Worm (Caenorhabditis elegans) whole organism, L4 larva: Measurements from ENCODE around the gene F58H1.2.
A peak's percentile ranks its signal among the peaks of the same experiment; 100 is the strongest.

Experiments used
- D1046.2 ChIP-seq: fragments of 200-800 bp; sonication (Bioruptor generic); IDR thresholded peaks from 2 replicates; pipeline ENCODE4 v1.3.6; 2022; ENCODE audit warnings: missing genetic modification characterization, missing compliant biosample characterization
- F49E8.2 ChIP-seq: sonication (generic microtip); optimal IDR thresholded peaks from 2 replicates; lab custom pipeline; 2016; ENCODE audit warnings: missing compliant biosample characterization, mild to moderate bottlenecking, missing genetic modification characterization, borderline replicate concordance
- R02D3.7 ChIP-seq: fragments of 150-350 bp; sonication (generic microtip); optimal IDR thresholded peaks from 3 replicates; lab custom pipeline; 2014; ENCODE audit warnings: missing biosample characterization, missing genetic modification characterization
- T20F7.1 ChIP-seq: fragments of 200-800 bp; sonication (Bioruptor generic); optimal IDR thresholded peaks from 2 replicates; lab custom pipeline; 2018; ENCODE audit warnings: mild to moderate bottlenecking, missing genetic modification characterization, missing compliant biosample characterization
- Y5F2A.4 ChIP-seq: fragments of 200-800 bp; sonication (Bioruptor generic); optimal IDR thresholded peaks from 2 replicates; lab custom pipeline; 2018; ENCODE audit warnings: mild to moderate bottlenecking, missing genetic modification characterization, missing compliant biosample characterization
- ama-1 ChIP-seq: fragments of 150-350 bp; optimal IDR thresholded peaks from 2 replicates; lab custom pipeline; 2014; ENCODE audit warnings: inconsistent platforms, mixed read lengths
- arid-1 ChIP-seq: fragments of 200-800 bp; sonication (Bioruptor generic); conservative IDR thresholded peaks from 2 replicates; pipeline ENCODE4 v1.3.6; 2022; ENCODE audit warnings: missing genetic modification reagents, missing genetic modification characterization, missing compliant biosample characterization
- ceh-20 ChIP-seq: fragments of 200-800 bp; sonication (Bioruptor generic); IDR thresholded peaks from 2 replicates; pipeline ENCODE4 v1.3.6; 2022; ENCODE audit warnings: missing genetic modification reagents, missing genetic modification characterization, missing compliant biosample characterization
- ceh-28 ChIP-seq: fragments of 150-350 bp; optimal IDR thresholded peaks from 2 replicates; lab custom pipeline; 2014; ENCODE audit warnings: missing biosample characterization, missing genetic modification reagents, missing genetic modification characterization
- ceh-62 ChIP-seq: sonication (generic microtip); optimal IDR thresholded peaks from 2 replicates; lab custom pipeline; 2017; ENCODE audit warnings: missing biosample characterization, missing genetic modification characterization
- ctbp-1 ChIP-seq: fragments of 200-800 bp; sonication (Bioruptor generic); IDR thresholded peaks from 2 replicates; pipeline ENCODE4 v1.3.6; 2022; ENCODE audit warnings: missing genetic modification reagents, missing genetic modification characterization, missing compliant biosample characterization
- daf-12 ChIP-seq: fragments of 150-350 bp; optimal IDR thresholded peaks from 2 replicates; lab custom pipeline; 2014; ENCODE audit warnings: missing biosample characterization, missing genetic modification reagents, missing genetic modification characterization
- daf-16 ChIP-seq, 3 experiments: sonication (generic microtip); optimal IDR thresholded peaks; 2 replicates each; lab custom pipeline; 2016 to 2017; ENCODE audit warnings: missing genetic modification characterization in 3 of 3, missing genetic modification reagents in 3 of 3, mild to moderate bottlenecking in 2 of 3, missing compliant biosample characterization in 2 of 3, missing biosample characterization in 1 of 3, moderate library complexity in 1 of 3
- dmd-9 ChIP-seq: fragments of 200-800 bp; sonication (Bioruptor generic); IDR thresholded peaks from 2 replicates; pipeline ENCODE4 v1.3.6; 2022; ENCODE audit warnings: missing genetic modification reagents, missing genetic modification characterization, missing compliant biosample characterization
- dpl-1 ChIP-seq: fragments of 150-350 bp; optimal IDR thresholded peaks from 2 replicates; lab custom pipeline; 2014; ENCODE audit warnings: missing biosample characterization, missing genetic modification reagents, missing genetic modification characterization
- dve-1 ChIP-seq: sonication (generic microtip); optimal IDR thresholded peaks from 2 replicates; lab custom pipeline; 2017; ENCODE audit warnings: antibody characterized with exemption, mild to moderate bottlenecking, missing genetic modification characterization, missing compliant biosample characterization; ENCODE audit not compliant: insufficient read depth
- egl-27 ChIP-seq: sonication (generic microtip); optimal IDR thresholded peaks from 3 replicates; lab custom pipeline; 2017; ENCODE audit warnings: missing biosample characterization, missing genetic modification reagents, missing genetic modification characterization
- egl-43 ChIP-seq: fragments of 200-800 bp; sonication (Bioruptor generic); IDR thresholded peaks from 2 replicates; pipeline ENCODE4 v1.3.6; 2022; ENCODE audit warnings: missing genetic modification reagents, missing genetic modification characterization, missing compliant biosample characterization
- fkh-10 ChIP-seq: fragments of 150-350 bp; optimal IDR thresholded peaks from 2 replicates; lab custom pipeline; 2014; ENCODE audit warnings: missing biosample characterization, missing genetic modification reagents, missing genetic modification characterization
- hlh-30 ChIP-seq: sonication (generic microtip); optimal IDR thresholded peaks from 2 replicates; lab custom pipeline; 2017; ENCODE audit warnings: antibody characterized with exemption, mild to moderate bottlenecking, missing genetic modification characterization, missing compliant biosample characterization; ENCODE audit not compliant: insufficient read depth
- lin-13 ChIP-seq: fragments of 150-350 bp; optimal IDR thresholded peaks from 2 replicates; lab custom pipeline; 2014; ENCODE audit warnings: missing biosample characterization, missing genetic modification reagents, missing genetic modification characterization
- lin-39 ChIP-seq: fragments of 150-350 bp; optimal IDR thresholded peaks from 2 replicates; lab custom pipeline; 2014; ENCODE audit warnings: missing biosample characterization, missing genetic modification reagents, missing genetic modification characterization
- lir-3 ChIP-seq: sonication (generic microtip); optimal IDR thresholded peaks from 2 replicates; lab custom pipeline; 2016; ENCODE audit warnings: mild to moderate bottlenecking, missing genetic modification characterization, missing compliant biosample characterization
- lsy-2 ChIP-seq, 2 experiments: fragments of 150-350 bp in 1 of 2; sonication (generic microtip) in 1 of 2; optimal IDR thresholded peaks; 2 replicates each; lab custom pipeline; 2014 to 2017; ENCODE audit warnings: missing biosample characterization in 2 of 2, missing genetic modification characterization in 2 of 2
- madf-9 ChIP-seq: fragments of 200-800 bp; sonication (Bioruptor generic); conservative IDR thresholded peaks from 2 replicates; pipeline ENCODE4 v1.3.6; 2022; ENCODE audit warnings: missing genetic modification reagents, missing genetic modification characterization, missing compliant biosample characterization
- mdl-1 ChIP-seq, 2 experiments: fragments of 150-350 bp in 1 of 2; sonication (generic microtip) in 1 of 2; optimal IDR thresholded peaks; 2 replicates each; lab custom pipeline; 2014 to 2017; ENCODE audit warnings: missing biosample characterization in 2 of 2, missing genetic modification characterization in 2 of 2
- mdt-29 ChIP-seq: fragments of 200-800 bp; sonication (Bioruptor generic); IDR thresholded peaks from 2 replicates; pipeline ENCODE4 v1.3.6; 2022; ENCODE audit warnings: missing genetic modification reagents, missing genetic modification characterization, missing compliant biosample characterization
- mep-1 ChIP-seq: fragments of 150-350 bp; sonication (generic microtip); optimal IDR thresholded peaks from 3 replicates; lab custom pipeline; 2014; ENCODE audit warnings: missing biosample characterization, missing genetic modification characterization
- mes-2 ChIP-seq: sonication (generic microtip); optimal IDR thresholded peaks from 2 replicates; lab custom pipeline; 2016; ENCODE audit warnings: missing genotype, mild to moderate bottlenecking, missing genetic modification characterization, missing compliant biosample characterization; ENCODE audit not compliant: poor library complexity, severe bottlenecking
- nhr-10 ChIP-seq: fragments of 150-350 bp; optimal IDR thresholded peaks from 2 replicates; lab custom pipeline; 2014; ENCODE audit warnings: missing biosample characterization, missing genetic modification characterization
- nhr-102 ChIP-seq: sonication (generic microtip); optimal IDR thresholded peaks from 2 replicates; lab custom pipeline; 2016; ENCODE audit warnings: mild to moderate bottlenecking, missing genetic modification characterization, moderate library complexity, missing compliant biosample characterization
- nhr-11 ChIP-seq: fragments of 150-350 bp; optimal IDR thresholded peaks from 2 replicates; lab custom pipeline; 2014; ENCODE audit warnings: missing biosample characterization, missing genetic modification characterization
- nhr-111 ChIP-seq: fragments of 200-800 bp; sonication (Bioruptor generic); optimal IDR thresholded peaks from 2 replicates; lab custom pipeline; 2018; ENCODE audit warnings: mild to moderate bottlenecking, missing genetic modification characterization, missing compliant biosample characterization
- nhr-41 ChIP-seq: fragments of 200-800 bp; sonication (Bioruptor generic); IDR thresholded peaks from 2 replicates; pipeline ENCODE4 v1.3.6; 2022; ENCODE audit warnings: missing genetic modification reagents, missing genetic modification characterization, missing compliant biosample characterization
- nhr-42 ChIP-seq: fragments of 200-800 bp; sonication (Bioruptor generic); IDR thresholded peaks from 2 replicates; pipeline ENCODE4 v1.3.6; 2022; ENCODE audit warnings: missing genetic modification characterization, missing compliant biosample characterization
- nhr-48 ChIP-seq: sonication (generic microtip); optimal IDR thresholded peaks from 2 replicates; lab custom pipeline; 2016; ENCODE audit warnings: mild to moderate bottlenecking, missing genetic modification characterization, missing compliant biosample characterization
- nhr-6 ChIP-seq: fragments of 150-350 bp; optimal IDR thresholded peaks from 2 replicates; lab custom pipeline; 2014; ENCODE audit warnings: missing biosample characterization, missing genetic modification characterization
- nhr-76 ChIP-seq: fragments of 150-350 bp; optimal IDR thresholded peaks from 2 replicates; lab custom pipeline; 2014; ENCODE audit warnings: missing biosample characterization, missing genetic modification characterization
- nhr-77 ChIP-seq: fragments of 150-350 bp; optimal IDR thresholded peaks from 2 replicates; lab custom pipeline; 2014; ENCODE audit warnings: missing biosample characterization, missing genetic modification characterization
- php-3 ChIP-seq: fragments of 200-800 bp; sonication (Bioruptor generic); IDR thresholded peaks from 2 replicates; pipeline ENCODE4 v1.3.6; 2022; ENCODE audit warnings: missing genetic modification reagents, missing genetic modification characterization, missing compliant biosample characterization
- rbr-2 ChIP-seq: sonication (generic microtip); optimal IDR thresholded peaks from 2 replicates; lab custom pipeline; 2016; ENCODE audit warnings: missing genotype, missing genetic modification characterization, missing compliant biosample characterization
- saeg-2 ChIP-seq: fragments of 200-800 bp; sonication (Bioruptor generic); IDR thresholded peaks from 2 replicates; pipeline ENCODE4 v1.3.6; 2022; ENCODE audit warnings: missing genetic modification reagents, missing genetic modification characterization, missing compliant biosample characterization
- set-16 ChIP-seq: fragments of 200-800 bp; sonication (Bioruptor generic); IDR thresholded peaks from 2 replicates; pipeline ENCODE4 v1.3.6; 2022; ENCODE audit warnings: missing genetic modification reagents, missing genetic modification characterization, missing compliant biosample characterization
- skn-1 ChIP-seq: fragments of 150-350 bp; optimal IDR thresholded peaks from 2 replicates; lab custom pipeline; 2014; ENCODE audit warnings: missing biosample characterization, missing genetic modification characterization
- snpc-1.2 ChIP-seq: fragments of 200-800 bp; sonication (Bioruptor generic); IDR thresholded peaks from 2 replicates; pipeline ENCODE4 v1.3.6; 2022; ENCODE audit warnings: missing genetic modification reagents, missing genetic modification characterization, missing compliant biosample characterization
- snpc-4 ChIP-seq: fragments of 150-350 bp; optimal IDR thresholded peaks from 2 replicates; lab custom pipeline; 2014; ENCODE audit warnings: missing biosample characterization, missing genetic modification characterization
- tra-1 ChIP-seq: fragments of 200-800 bp; sonication (Bioruptor generic); IDR thresholded peaks from 2 replicates; pipeline ENCODE4 v1.3.6; 2022; ENCODE audit warnings: missing genetic modification reagents, missing genetic modification characterization, missing compliant biosample characterization
- unc-39 ChIP-seq: sonication (generic microtip); optimal IDR thresholded peaks from 2 replicates; lab custom pipeline; 2017; ENCODE audit warnings: missing biosample characterization, missing genetic modification characterization
- vab-7 ChIP-seq: fragments of 200-800 bp; sonication (Bioruptor generic); IDR thresholded peaks from 2 replicates; pipeline ENCODE4 v1.3.6; 2022; ENCODE audit warnings: missing genetic modification reagents, missing genetic modification characterization, missing compliant biosample characterization
- zfp-3 ChIP-seq: fragments of 200-800 bp; sonication (Bioruptor generic); conservative IDR thresholded peaks from 2 replicates; pipeline ENCODE4 v1.3.6; 2022; ENCODE audit warnings: missing genetic modification reagents, missing genetic modification characterization, missing compliant biosample characterization
- zip-11 ChIP-seq: fragments of 200-800 bp; sonication (Bioruptor generic); IDR thresholded peaks from 2 replicates; pipeline ENCODE4 v1.3.6; 2022; ENCODE audit warnings: missing genetic modification characterization, missing compliant biosample characterization
- ztf-7 ChIP-seq: fragments of 150-350 bp; optimal IDR thresholded peaks from 2 replicates; lab custom pipeline; 2014; ENCODE audit warnings: missing biosample characterization, missing genetic modification characterization

Gene F58H1.2

DNA sequence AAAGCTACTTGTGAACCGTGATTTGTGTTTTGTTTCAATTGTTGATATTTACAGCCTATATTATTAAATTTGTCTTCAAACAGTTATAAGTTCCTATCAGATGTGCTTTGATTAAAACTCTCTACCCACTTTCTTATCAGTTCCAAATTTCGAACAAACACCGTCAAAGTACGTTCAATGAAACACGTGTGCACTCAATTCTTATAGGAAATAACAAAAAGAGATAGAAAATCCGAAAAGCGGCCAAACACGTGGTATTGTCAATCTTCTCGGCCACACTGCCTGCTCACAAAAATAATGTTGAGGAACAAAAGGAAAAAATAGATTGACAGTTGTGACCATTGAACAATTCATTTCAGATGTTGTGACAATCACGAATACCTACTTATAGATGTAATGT lies 43.0 kb upstream of the F58H1.2 start (continued):
- TF ChIP-seq fkh-10 (GFP tag; lab: Kevin White, UChicago): no peak
- TF ChIP-seq mdt-29 (GFP tag; lab: Robert Waterston, UW): peak; percentile 75; the same call in 1 of the 2 replicates
- no peak for TF ChIP-seq arid-1
- no peak for TF ChIP-seq D1046.2 (GFP tag; lab: Robert Waterston, UW)
- TF ChIP-seq nhr-42 (GFP tag; lab: Robert Waterston, UW): no peak
- TF ChIP-seq egl-43 (GFP tag; lab: Robert Waterston, UW): no peak
- TF ChIP-seq ama-1 (lab: Kevin White, UChicago): no peak
- TF ChIP-seq set-16 (GFP tag; lab: Robert Waterston, UW): no peak
- TF ChIP-seq lin-39 (tag; lab: Kevin White, UChicago): no peak
- no peak for TF ChIP-seq ztf-7 (tag; lab: Kevin White, UChicago)
- TF ChIP-seq T20F7.1 (GFP tag; lab: Kevin White, UChicago): peak; percentile 50
- no peak for TF ChIP-seq snpc-1.2 (GFP tag; lab: Robert Waterston, UW)
- TF ChIP-seq nhr-111 (GFP tag; lab: Kevin White, UChicago): no peak
- peak; percentile 98 for TF ChIP-seq dve-1 (tag; lab: Kevin White, UChicago)
- no peak for TF ChIP-seq ceh-28 (tag; lab: Kevin White, UChicago)
- TF ChIP-seq madf-9: no peak
- TF ChIP-seq saeg-2: no peak
- no peak for TF ChIP-seq nhr-41
- TF ChIP-seq hlh-30: peak; percentile 91
- no peak for TF ChIP-seq unc-39 (tag; lab: Kevin White, UChicago)
- TF ChIP-seq vab-7 (GFP tag; lab: Robert Waterston, UW): no peak
- TF ChIP-seq ctbp-1 (GFP tag; lab: Robert Waterston, UW): no peak
- TF ChIP-seq Y5F2A.4: no peak
- no peak for TF ChIP-seq ceh-62 (tag; lab: Kevin White, UChicago)
- no peak for TF ChIP-seq skn-1
- peak; percentile 62 for TF ChIP-seq nhr-48 (tag; lab: Kevin White, UChicago)
- TF ChIP-seq dmd-9 (GFP tag; lab: Robert Waterston, UW): no peak
- TF ChIP-seq tra-1 (GFP tag; lab: Robert Waterston, UW): 0 out of 2 replicates have a peak, but pooled peaks have one; percentile 28
- TF ChIP-seq nhr-11: peak; percentile 46
- TF ChIP-seq daf-12 (tag; lab: Kevin White, UChicago): no peak
- TF ChIP-seq R02D3.7 (tag; lab: Kevin White, UChicago): no peak
- TF ChIP-seq php-3 (GFP tag; lab: Robert Waterston, UW): no peak
- TF ChIP-seq lir-3 (tag; lab: Kevin White, UChicago): no peak
- 0 out of 2 replicates have a peak, but pooled peaks have one; percentile 23 for TF ChIP-seq zfp-3 (GFP tag; lab: Robert Waterston, UW)
- peak; percentile 32 for TF ChIP-seq mes-2
- TF ChIP-seq rbr-2 (tag; lab: Kevin White, UChicago): no peak
- no peak for TF ChIP-seq egl-27 (tag; lab: Kevin White, UChicago)
- peak; percentile 6 for TF ChIP-seq nhr-76 (tag; lab: Kevin White, UChicago)
- TF ChIP-seq nhr-102 (tag; lab: Kevin White, UChicago): peak; percentile 42
- TF ChIP-seq ceh-20 (GFP tag; lab: Robert Waterston, UW): no peak
- TF ChIP-seq zip-11 (GFP tag; lab: Robert Waterston, UW): no peak
- TF ChIP-seq mep-1 (tag; lab: Kevin White, UChicago): peak; percentile 25
- peak; percentile 44 to 66 for TF ChIP-seq lsy-2 (tag; optimal IDR thresholded peaks at IDR 0.05; lab: Kevin White, UChicago)
- peak in 1 of 2 experiments; percentile 93 for TF ChIP-seq mdl-1 (tag; optimal IDR thresholded peaks at IDR 0.05; lab: Kevin White, UChicago)
- peak; percentile 73 for TF ChIP-seq nhr-10
- TF ChIP-seq daf-16 (GFP tag; optimal IDR thresholded peaks at IDR 0.05; lab: Kevin White, UChicago): peak in 1 of 2 experiments; percentile 78
- TF ChIP-seq daf-16 (tag; optimal IDR thresholded peaks at IDR 0.05; lab: Kevin White, UChicago): peak; percentile 97
- no peak for TF ChIP-seq dpl-1 (GFP tag; lab: Kevin White, UChicago)
- TF ChIP-seq nhr-6 (tag; lab: Kevin White, UChicago): no peak
- no peak for TF ChIP-seq lin-13 (GFP tag; lab: Kevin White, UChicago)
- peak; percentile 81 for TF ChIP-seq nhr-77
- TF ChIP-seq snpc-4 (tag; lab: Kevin White, UChicago): no peak
- no peak for TF ChIP-seq F49E8.2 (tag; lab: Kevin White, UChicago)
